Worm (Caenorhabditis elegans): Measurements from ENCODE around the gene spl-1.

- TF ChIP-seq xnd-1 (tag; optimal IDR thresholded peaks at IDR 0.05) (no peak), mxl-1 (tag; optimal IDR thresholded peaks at IDR 0.05) (no peak), chd-7 (tag; optimal IDR thresholded peaks at IDR 0.05) (no peak), die-1 (tag; optimal IDR thresholded peaks at IDR 0.05) (no peak), nhr-90 (tag; optimal IDR thresholded peaks at IDR 0.05) (no peak), ets-4 (GFP tag; optimal IDR thresholded peaks at IDR 0.05) (no peak), ztf-26 (tag; optimal IDR thresholded peaks at IDR 0.05) (no peak), ccch-3 (GFP tag; optimal IDR thresholded peaks at IDR 0.05) (no peak), snpc-4 (GFP tag; optimal IDR thresholded peaks at IDR 0.05) (no peak), snpc-4 (tag; optimal IDR thresholded peaks at IDR 0.05) (no peak), unc-62 (GFP tag; optimal IDR thresholded peaks at IDR 0.05) (no peak), tlf-1 (GFP tag; optimal IDR thresholded peaks at IDR 0.05) (no peak), dox-1 (GFP tag; IDR thresholded peaks at IDR 0.05) (no peak), aptf-2 (GFP tag; conservative IDR thresholded peaks at IDR 0.05) (no peak), rcor-1 (GFP tag; IDR thresholded peaks at IDR 0.05) (no peak)
These were observed 16.6 kb downstream of the spl-1 start for ce11 chrIV:366406-366805.

Measured in whole organism, young adult.